Worm (Caenorhabditis elegans) whole organism, young adult: ENCODE measurements around the gene C11D2.7.

ENCODE experiments used
- B0035.1 ChIP-seq: sonication (generic microtip); optimal IDR thresholded peaks from 2 replicates; lab custom pipeline; 2016; ENCODE audit warnings: missing genetic modification characterization, mild to moderate bottlenecking, missing compliant biosample characterization, missing genotype, missing genetic modification reagents
- B0336.3 ChIP-seq: fragments of 200-800 bp; sonication (Bioruptor generic); IDR thresholded peaks from 2 replicates; pipeline ENCODE4 v1.3.6; 2022; ENCODE audit warnings: missing genetic modification characterization, missing compliant biosample characterization
- F10E7.11 ChIP-seq: sonication (generic microtip); optimal IDR thresholded peaks from 2 replicates; lab custom pipeline; 2017; ENCODE audit warnings: mild to moderate bottlenecking, missing genetic modification characterization, moderate library complexity, missing compliant biosample characterization
- F55B11.4 ChIP-seq: sonication (generic microtip); optimal IDR thresholded peaks from 2 replicates; lab custom pipeline; 2016; ENCODE audit warnings: missing compliant biosample characterization, missing genetic modification characterization, borderline replicate concordance; ENCODE audit not compliant: insufficient read depth
- F57A8.1 ChIP-seq: fragments of 200-800 bp; sonication (Bioruptor generic); optimal IDR thresholded peaks from 2 replicates; lab custom pipeline; 2018; ENCODE audit warnings: mild to moderate bottlenecking, missing genetic modification characterization, moderate library complexity, missing compliant biosample characterization
- K11D2.4 ChIP-seq: fragments of 200-800 bp; sonication (Bioruptor generic); IDR thresholded peaks from 2 replicates; pipeline ENCODE4 v1.3.6; 2022; ENCODE audit warnings: missing genetic modification reagents, missing genetic modification characterization, missing compliant biosample characterization
- T07F8.4 ChIP-seq: sonication (generic microtip); optimal IDR thresholded peaks from 2 replicates; lab custom pipeline; 2016; ENCODE audit warnings: mild to moderate bottlenecking, missing genetic modification characterization, moderate library complexity, missing compliant biosample characterization
- Y53F4B.3 ChIP-seq: fragments of 200-800 bp; sonication (Bioruptor generic); IDR thresholded peaks from 2 replicates; pipeline ENCODE4 v1.3.6; 2022; ENCODE audit warnings: missing genetic modification reagents, missing genetic modification characterization, missing compliant biosample characterization
- Y79H2A.3 ChIP-seq: fragments of 200-800 bp; sonication (Bioruptor generic); conservative IDR thresholded peaks from 2 replicates; pipeline ENCODE4 v1.3.6; 2022; ENCODE audit warnings: missing genetic modification reagents, missing genetic modification characterization, missing compliant biosample characterization
- akir-1 ChIP-seq: fragments of 200-800 bp; sonication (Bioruptor generic); optimal IDR thresholded peaks from 2 replicates; lab custom pipeline; 2018; ENCODE audit warnings: mild to moderate bottlenecking, missing genetic modification characterization, moderate library complexity, missing compliant biosample characterization
- aptf-2 ChIP-seq: fragments of 200-800 bp; sonication (Bioruptor generic); conservative IDR thresholded peaks from 2 replicates; pipeline ENCODE4 v1.3.6; 2022; ENCODE audit warnings: missing genetic modification reagents, missing genetic modification characterization, missing compliant biosample characterization
- aptf-3 ChIP-seq: fragments of 200-800 bp; sonication (Bioruptor generic); IDR thresholded peaks from 2 replicates; pipeline ENCODE4 v1.3.6; 2022; ENCODE audit warnings: missing genetic modification characterization, missing compliant biosample characterization
- ccch-3 ChIP-seq: fragments of 200-800 bp; sonication (Bioruptor generic); optimal IDR thresholded peaks from 2 replicates; lab custom pipeline; 2018; ENCODE audit warnings: mild to moderate bottlenecking, missing genetic modification characterization, missing compliant biosample characterization
- cebp-1 ChIP-seq, 2 experiments: fragments of 200-800 bp in 1 of 2; sonication (Bioruptor generic) in 1 of 2; sonication (generic microtip) in 1 of 2; IDR thresholded peaks in 1 of 2; optimal IDR thresholded peaks in 1 of 2; 2 replicates each; pipeline versions ENCODE4 v1.3.6 to Lab custom; 2017 to 2022; ENCODE audit warnings: missing compliant biosample characterization in 2 of 2, missing genetic modification characterization in 2 of 2, mild to moderate bottlenecking in 1 of 2, missing genetic modification reagents in 1 of 2, moderate library complexity in 1 of 2
- cebp-2 ChIP-seq: fragments of 200-800 bp; sonication (Bioruptor generic); IDR thresholded peaks from 2 replicates; pipeline ENCODE4 v1.3.6; 2022; ENCODE audit warnings: missing genetic modification characterization, missing compliant biosample characterization
- ceh-27 ChIP-seq: fragments of 200-800 bp; sonication (Bioruptor generic); optimal IDR thresholded peaks from 2 replicates; lab custom pipeline; 2018; ENCODE audit warnings: mild to moderate bottlenecking, missing genetic modification characterization, moderate library complexity, missing compliant biosample characterization
- ceh-58 ChIP-seq: fragments of 200-800 bp; sonication (Bioruptor generic); IDR thresholded peaks from 2 replicates; pipeline ENCODE4 v1.3.6; 2022; ENCODE audit warnings: missing genetic modification characterization, missing compliant biosample characterization
- chd-7 ChIP-seq: sonication (generic microtip); optimal IDR thresholded peaks from 2 replicates; lab custom pipeline; 2016; ENCODE audit warnings: mild to moderate bottlenecking, missing genetic modification characterization, moderate library complexity, missing compliant biosample characterization
- die-1 ChIP-seq: sonication (generic microtip); optimal IDR thresholded peaks from 2 replicates; lab custom pipeline; 2016; ENCODE audit warnings: missing genotype, mild to moderate bottlenecking, missing genetic modification characterization, missing compliant biosample characterization
- dox-1 ChIP-seq: fragments of 200-800 bp; sonication (Bioruptor generic); IDR thresholded peaks from 2 replicates; pipeline ENCODE4 v1.3.6; 2022; ENCODE audit warnings: missing genetic modification reagents, missing genetic modification characterization, missing compliant biosample characterization
- dpl-1 ChIP-seq: fragments of 150-350 bp; optimal IDR thresholded peaks from 2 replicates; lab custom pipeline; 2014; ENCODE audit warnings: missing biosample characterization, missing genetic modification reagents, missing genetic modification characterization
- egrh-3 ChIP-seq: fragments of 200-800 bp; sonication (Bioruptor generic); IDR thresholded peaks from 2 replicates; pipeline ENCODE4 v1.3.6; 2022; ENCODE audit warnings: missing genetic modification reagents, missing genetic modification characterization, missing compliant biosample characterization
- gei-17 ChIP-seq: fragments of 200-800 bp; sonication (Bioruptor generic); optimal IDR thresholded peaks from 2 replicates; lab custom pipeline; 2018; ENCODE audit warnings: mild to moderate bottlenecking, missing genetic modification characterization, missing compliant biosample characterization
- hlh-26 ChIP-seq: fragments of 200-800 bp; sonication (Bioruptor generic); conservative IDR thresholded peaks from 2 replicates; pipeline ENCODE4 v1.3.6; 2022; ENCODE audit warnings: missing genetic modification reagents, missing genetic modification characterization, missing compliant biosample characterization
- let-526 ChIP-seq: fragments of 200-800 bp; sonication (Bioruptor generic); IDR thresholded peaks from 2 replicates; pipeline ENCODE4 v1.3.6; 2022; ENCODE audit warnings: missing genetic modification reagents, missing genetic modification characterization, missing compliant biosample characterization
- let-607 ChIP-seq, 2 experiments: fragments of 200-800 bp in 1 of 2; sonication (Bioruptor generic) in 1 of 2; sonication (generic microtip) in 1 of 2; optimal IDR thresholded peaks; 2 replicates each; lab custom pipeline; 2016 to 2018; ENCODE audit warnings: mild to moderate bottlenecking in 2 of 2, missing compliant biosample characterization in 2 of 2, missing genetic modification characterization in 2 of 2, moderate library complexity in 2 of 2, missing genotype in 1 of 2
- lir-1 ChIP-seq: fragments of 200-800 bp; sonication (Bioruptor generic); conservative IDR thresholded peaks from 2 replicates; pipeline ENCODE4 v1.3.6; 2022; ENCODE audit warnings: missing genetic modification reagents, missing genetic modification characterization, missing compliant biosample characterization
- madf-10 ChIP-seq: sonication (generic microtip); optimal IDR thresholded peaks from 2 replicates; lab custom pipeline; 2016; ENCODE audit warnings: mild to moderate bottlenecking, missing genetic modification characterization, missing compliant biosample characterization
- madf-3 ChIP-seq: fragments of 200-800 bp; sonication (Bioruptor generic); IDR thresholded peaks from 2 replicates; pipeline ENCODE4 v1.3.6; 2022; ENCODE audit warnings: missing genetic modification reagents, missing genetic modification characterization, missing compliant biosample characterization
- madf-8 ChIP-seq: fragments of 200-800 bp; sonication (Bioruptor generic); conservative IDR thresholded peaks from 2 replicates; pipeline ENCODE4 v1.3.6; 2022; ENCODE audit warnings: missing genetic modification reagents, missing genetic modification characterization, missing compliant biosample characterization
- mes-4 ChIP-seq: sonication (generic microtip); optimal IDR thresholded peaks from 2 replicates; lab custom pipeline; 2016; ENCODE audit warnings: missing genotype, missing genetic modification characterization, missing compliant biosample characterization
- nhr-120 ChIP-seq: fragments of 200-800 bp; sonication (Bioruptor generic); IDR thresholded peaks from 2 replicates; pipeline ENCODE4 v1.3.6; 2022; ENCODE audit warnings: missing genetic modification characterization, missing compliant biosample characterization
- nhr-80 ChIP-seq: sonication (generic microtip); optimal IDR thresholded peaks from 2 replicates; lab custom pipeline; 2016; ENCODE audit warnings: missing genetic modification characterization, missing compliant biosample characterization
- rcor-1 ChIP-seq: fragments of 200-800 bp; sonication (Bioruptor generic); IDR thresholded peaks from 2 replicates; pipeline ENCODE4 v1.3.6; 2022; ENCODE audit warnings: missing genetic modification reagents, missing genetic modification characterization, missing compliant biosample characterization
- snpc-3.4 ChIP-seq: sonication (generic microtip); optimal IDR thresholded peaks from 2 replicates; lab custom pipeline; 2017; ENCODE audit warnings: missing genetic modification characterization, mild to moderate bottlenecking, missing compliant biosample characterization, antibody characterized with exemption, moderate library complexity, missing genotype, missing genetic modification reagents
- snpc-4 ChIP-seq, 5 experiments: fragments of 150-350 bp in 1 of 5; sonication (generic microtip) in 4 of 5; optimal IDR thresholded peaks; 2 replicates each; lab custom pipeline; 2014 to 2018; ENCODE audit warnings: missing genetic modification characterization in 5 of 5, missing biosample characterization in 3 of 5, antibody characterized with exemption in 2 of 5, mild to moderate bottlenecking in 2 of 5, missing compliant biosample characterization in 2 of 5, missing genotype in 2 of 5, moderate library complexity in 2 of 5, missing genetic modification reagents in 1 of 5
- sptf-2 ChIP-seq: fragments of 200-800 bp; sonication (Bioruptor generic); optimal IDR thresholded peaks from 2 replicates; lab custom pipeline; 2018; ENCODE audit warnings: mild to moderate bottlenecking, missing genetic modification characterization, missing compliant biosample characterization
- zim-3 ChIP-seq: sonication (generic microtip); optimal IDR thresholded peaks from 2 replicates; lab custom pipeline; 2017; ENCODE audit warnings: mild to moderate bottlenecking, missing genetic modification characterization, moderate library complexity, missing compliant biosample characterization
- ztf-25 ChIP-seq: fragments of 200-800 bp; sonication (Bioruptor generic); IDR thresholded peaks from 2 replicates; pipeline ENCODE4 v1.3.6; 2022; ENCODE audit warnings: missing genetic modification reagents, missing genetic modification characterization, missing compliant biosample characterization
- ztf-6 ChIP-seq: fragments of 200-800 bp; sonication (Bioruptor generic); IDR thresholded peaks from 2 replicates; pipeline ENCODE4 v1.3.6; 2022; ENCODE audit warnings: missing genetic modification reagents, missing genetic modification characterization, missing compliant biosample characterization

C11D2.7 gene

DNA sequence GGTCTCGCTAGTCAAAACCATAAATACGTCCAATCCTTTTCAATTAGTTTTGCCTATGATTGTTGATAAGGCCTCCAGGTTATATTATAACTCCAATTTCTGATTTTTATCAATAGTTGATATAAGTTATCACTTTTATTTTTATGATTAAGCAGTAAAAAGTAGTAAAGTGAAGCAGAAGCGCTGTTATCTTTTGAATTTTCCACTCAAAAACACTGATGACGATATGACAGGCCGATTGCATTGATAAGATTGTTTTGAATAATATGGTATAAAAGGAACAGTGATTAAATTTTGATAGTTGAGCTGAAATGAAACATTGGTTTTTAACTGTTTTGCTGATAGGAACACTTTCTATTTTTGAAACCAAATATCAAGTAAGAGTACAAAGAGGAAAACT, 30.4 kb upstream of the C11D2.7 start, which contains the start of gene asp-9:
Gene asp-9, plus strand, starts transcription at position 312 of the 400 bp plus-strand sequence.
- no peak for TF ChIP-seq F57A8.1 (GFP tag; lab: Kevin White, UChicago)
- TF ChIP-seq chd-7 (tag; lab: Kevin White, UChicago), result no peak
- TF ChIP-seq let-526 (GFP tag; lab: Robert Waterston, UW), result no peak
- no peak for TF ChIP-seq rcor-1
- TF ChIP-seq cebp-1 (GFP tag; IDR thresholded peaks at IDR 0.05; lab: Robert Waterston, UW), result no peak
- TF ChIP-seq cebp-1 (tag; optimal IDR thresholded peaks at IDR 0.05; lab: Kevin White, UChicago), result no peak
- no peak for TF ChIP-seq sptf-2 (GFP tag; lab: Kevin White, UChicago)
- TF ChIP-seq Y79H2A.3 (GFP tag; lab: Robert Waterston, UW), result no peak
- no peak for TF ChIP-seq dox-1 (GFP tag; lab: Robert Waterston, UW)
- TF ChIP-seq T07F8.4 (tag; lab: Kevin White, UChicago), result no peak
- TF ChIP-seq ztf-6 (GFP tag; lab: Robert Waterston, UW), result no peak
- no peak for TF ChIP-seq madf-10 (tag; lab: Kevin White, UChicago)
- no peak for TF ChIP-seq hlh-26 (GFP tag; lab: Robert Waterston, UW)
- no peak for TF ChIP-seq akir-1
- TF ChIP-seq snpc-4 (GFP tag; optimal IDR thresholded peaks at IDR 0.05; lab: Kevin White, UChicago), result no peak
- TF ChIP-seq snpc-4 (tag; optimal IDR thresholded peaks at IDR 0.05; lab: Kevin White, UChicago), result no peak
- TF ChIP-seq Y53F4B.3 (GFP tag; lab: Robert Waterston, UW), result no peak
- no peak for TF ChIP-seq let-607 (tag; optimal IDR thresholded peaks at IDR 0.05; lab: Kevin White, UChicago)

DNA sequence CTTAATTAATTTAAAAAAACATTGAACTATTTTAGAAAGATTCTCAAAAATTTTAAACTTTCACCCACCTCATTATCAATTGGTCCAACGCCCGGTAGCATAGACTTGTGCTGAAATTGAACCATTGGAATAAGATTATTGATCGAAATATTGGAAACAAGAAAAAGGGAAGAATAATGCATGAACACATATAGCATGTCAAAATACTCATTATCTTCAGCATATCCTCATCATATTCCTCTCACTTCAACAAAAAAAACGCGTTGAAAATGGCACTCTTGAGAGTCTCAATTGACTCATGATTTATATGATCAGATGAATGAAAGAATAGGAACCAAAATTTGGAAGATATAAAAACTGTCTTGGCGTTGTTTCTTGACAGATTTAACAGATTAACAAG, 28.6 kb upstream of the C11D2.7 start, which contains the start of gene unc-77:
Gene unc-77, minus strand, starts transcription at position 101 of the 400 bp plus-strand sequence.
- no peak for TF ChIP-seq aptf-2 (GFP tag; lab: Robert Waterston, UW)
- no peak for TF ChIP-seq ccch-3 (GFP tag; lab: Kevin White, UChicago)
- no peak for TF ChIP-seq cebp-2
- TF ChIP-seq Y79H2A.3 (GFP tag; lab: Robert Waterston, UW), result no peak
- no peak for TF ChIP-seq K11D2.4 (GFP tag; lab: Robert Waterston, UW)

DNA sequence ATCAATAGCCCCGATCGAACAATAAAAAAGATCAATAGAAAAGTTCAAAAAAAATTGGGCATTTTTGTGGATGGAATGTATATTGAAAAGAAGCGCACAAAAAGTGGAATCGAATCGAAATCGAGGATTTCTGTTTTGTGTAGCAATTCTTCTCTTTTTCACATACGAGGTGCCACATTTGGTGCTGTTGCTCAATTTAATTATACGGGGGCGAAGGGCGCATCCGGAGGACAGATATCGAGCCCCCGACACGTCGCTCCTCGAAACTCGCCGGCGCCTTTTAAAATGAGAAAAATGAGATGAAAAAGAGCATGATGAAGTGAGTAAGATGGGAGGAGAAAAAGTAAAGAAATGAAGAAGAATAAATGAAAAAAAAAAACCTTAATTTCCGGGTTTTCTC, 22.2 kb upstream of the C11D2.7 start:
- no peak for TF ChIP-seq rcor-1
- no peak for TF ChIP-seq B0035.1
- TF ChIP-seq ceh-27 (GFP tag; lab: Kevin White, UChicago), result no peak
- no peak for TF ChIP-seq zim-3 (tag; lab: Kevin White, UChicago)
- TF ChIP-seq nhr-80 (tag; lab: Kevin White, UChicago), result no peak
- TF ChIP-seq, all 124 proteins: peak for 0

DNA sequence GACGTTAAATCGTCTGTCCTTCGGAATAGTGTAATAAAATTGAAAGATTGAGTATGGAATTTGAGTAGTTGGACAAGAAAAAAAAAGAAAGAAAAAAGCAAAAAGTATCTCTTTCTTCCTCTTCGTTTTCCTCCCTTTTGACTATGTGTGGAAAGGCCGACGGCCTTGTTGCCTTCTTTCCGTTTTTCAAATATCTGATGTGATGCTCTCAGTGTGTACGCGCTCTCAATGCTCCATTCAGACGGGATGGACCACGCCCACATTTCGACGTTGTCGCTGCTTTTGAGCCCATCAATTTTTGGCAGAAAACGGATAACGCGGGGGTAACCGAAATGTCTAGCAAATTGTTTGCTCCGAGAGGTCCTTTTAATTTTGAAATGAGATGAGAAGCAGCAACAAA, 17.8 kb upstream of the C11D2.7 start:
- TF ChIP-seq hlh-26 (GFP tag; lab: Robert Waterston, UW) (no peak), F55B11.4 (tag; lab: Kevin White, UChicago) (no peak), F10E7.11 (tag; lab: Kevin White, UChicago) (no peak), snpc-4 (GFP tag; optimal IDR thresholded peaks at IDR 0.05; lab: Kevin White, UChicago) (no peak), snpc-4 (tag; optimal IDR thresholded peaks at IDR 0.05; lab: Kevin White, UChicago) (no peak)

DNA sequence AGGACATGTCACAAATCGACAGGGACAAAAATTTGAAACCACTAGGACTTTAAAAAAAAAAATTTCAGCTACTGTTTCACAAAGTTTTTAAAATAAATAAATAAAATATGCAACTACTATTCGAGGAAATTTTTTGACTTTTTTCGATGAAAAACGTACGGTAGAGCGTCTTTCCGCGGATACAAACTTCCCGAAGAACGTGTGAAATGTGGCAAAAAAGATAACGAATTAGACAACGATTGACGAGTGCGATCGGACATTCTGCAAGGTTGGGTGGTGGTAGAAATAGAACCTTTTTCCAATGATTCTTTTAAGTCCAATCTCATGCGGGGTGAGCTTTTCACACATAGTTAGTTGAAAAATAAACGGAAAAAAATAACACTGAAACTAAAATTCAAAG, 10.6 kb upstream of the C11D2.7 start:
- no peak for TF ChIP-seq aptf-3 (GFP tag; lab: Robert Waterston, UW)
- no peak for TF ChIP-seq madf-3
- no peak for TF ChIP-seq dpl-1 (GFP tag; lab: Kevin White, UChicago)
- TF ChIP-seq let-607 (tag; optimal IDR thresholded peaks at IDR 0.05; lab: Kevin White, UChicago), result no peak
- no peak for TF ChIP-seq let-526 (GFP tag; lab: Robert Waterston, UW)
- no peak for TF ChIP-seq snpc-3.4
- TF ChIP-seq B0336.3 (GFP tag; lab: Robert Waterston, UW), result no peak
- no peak for TF ChIP-seq gei-17 (GFP tag; lab: Kevin White, UChicago)
- no peak for TF ChIP-seq madf-8
- no peak for TF ChIP-seq F57A8.1 (GFP tag; lab: Kevin White, UChicago)
- no peak for TF ChIP-seq ceh-58 (GFP tag; lab: Robert Waterston, UW)
- no peak for TF ChIP-seq die-1 (tag; lab: Kevin White, UChicago)
- TF ChIP-seq nhr-120 (GFP tag; lab: Robert Waterston, UW), result no peak
- no peak for TF ChIP-seq mes-4 (tag; lab: Kevin White, UChicago)
- no peak for TF ChIP-seq egrh-3 (GFP tag; lab: Robert Waterston, UW)
- no peak for TF ChIP-seq lir-1 (GFP tag; lab: Robert Waterston, UW)
- no peak for TF ChIP-seq ztf-25
